Fruit fly (Drosophila melanogaster): Measurements from ENCODE around the gene mRpL13.

mRpL13 gene

DNA sequence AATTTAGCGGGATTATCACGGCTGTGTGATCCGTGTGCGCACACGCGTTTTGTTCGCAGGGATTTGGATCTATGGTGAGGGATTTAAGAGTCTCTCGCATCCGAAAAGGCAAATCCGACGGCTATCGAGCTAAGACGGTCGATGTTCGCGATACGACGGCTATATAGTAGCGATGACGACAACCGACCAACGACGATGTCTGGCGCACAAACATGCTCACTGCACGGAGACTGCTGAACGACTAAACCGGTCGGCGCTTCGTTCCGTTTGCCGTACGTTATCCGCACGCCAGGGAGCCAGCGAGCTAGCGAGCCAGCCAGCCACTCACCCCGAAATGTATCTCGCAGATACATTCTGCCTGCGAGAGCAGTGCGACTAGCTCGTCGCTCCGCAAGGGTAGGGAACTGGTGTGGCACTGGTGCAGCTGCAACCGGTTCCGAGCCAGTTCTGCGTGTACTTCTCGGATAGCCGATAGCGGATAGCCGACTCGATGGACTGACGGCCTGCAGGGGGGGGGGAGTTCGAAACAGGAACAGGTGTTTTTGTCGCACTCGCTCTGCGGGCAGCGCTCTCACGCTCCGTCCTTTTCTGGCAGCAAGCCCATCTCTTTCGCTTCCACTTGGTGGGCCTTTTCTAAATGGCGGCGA, 22.1 kb upstream of the mRpL13 start, which contains the start of gene tup:
Gene tup (minus strand): TSS at position 248 of the 647 bp plus-strand sequence.
- TF ChIP-seq Abd-B (GFP tag; optimal IDR thresholded peaks at IDR 0.05) (no peak), tai (GFP tag; optimal IDR thresholded peaks at IDR 0.05) (no peak), GATAd (GFP tag; optimal IDR thresholded peaks at IDR 0.05) (no peak), fru (GFP tag; optimal IDR thresholded peaks at IDR 0.05) (no peak), ey (GFP tag; optimal IDR thresholded peaks at IDR 0.05) (no peak), sage (GFP tag; optimal IDR thresholded peaks at IDR 0.05) (no peak), CrebA (GFP tag; optimal IDR thresholded peaks at IDR 0.05; ENCODE audit: borderline replicate concordance) (no peak), Vsx2 (GFP tag; optimal IDR thresholded peaks at IDR 0.05; ENCODE audit: partially characterized antibody) (peak; percentile 91), pan (optimal IDR thresholded peaks at IDR 0.05) (no peak), Myc (optimal IDR thresholded peaks at IDR 0.05) (no peak), Mio (GFP tag; optimal IDR thresholded peaks at IDR 0.05) (no peak), br (GFP tag; optimal IDR thresholded peaks at IDR 0.05) (peak; percentile 9), brk (GFP tag; optimal IDR thresholded peaks at IDR 0.05) (no peak), sv (GFP tag; optimal IDR thresholded peaks at IDR 0.05) (no peak), rgr (GFP tag; optimal IDR thresholded peaks at IDR 0.05) (peak; percentile 24), jim (GFP tag; optimal IDR thresholded peaks at IDR 0.05) (no peak), lola (GFP tag; optimal IDR thresholded peaks at IDR 0.05) (no peak), Sp1 (GFP tag; optimal IDR thresholded peaks at IDR 0.05) (peak; percentile 7), Jra (GFP tag; optimal IDR thresholded peaks at IDR 0.05) (no peak), Dif (GFP tag; optimal IDR thresholded peaks at IDR 0.05; ENCODE audit: partially characterized antibody) (peak; percentile 94), psq (GFP tag; optimal IDR thresholded peaks at IDR 0.05) (peak; percentile 12), Hr78 (GFP tag; optimal IDR thresholded peaks at IDR 0.05) (no peak), CG9705 (GFP tag; optimal IDR thresholded peaks at IDR 0.05) (no peak), HLH106 (tag; optimal IDR thresholded peaks at IDR 0.05) (no peak), N (GFP tag; optimal IDR thresholded peaks at IDR 0.05) (no peak), Dfd (GFP tag; optimal IDR thresholded peaks at IDR 0.05) (no peak), Hnf4 (GFP tag; optimal IDR thresholded peaks at IDR 0.05) (no peak), foxo (GFP tag; optimal IDR thresholded peaks at IDR 0.05) (peak in 1 of 2 experiments; percentile 2), dsf (GFP tag; optimal IDR thresholded peaks at IDR 0.05; ENCODE audit: borderline replicate concordance) (no peak), woc (GFP tag; optimal IDR thresholded peaks at IDR 0.05) (no peak), h (GFP tag; optimal IDR thresholded peaks at IDR 0.05) (peak; percentile 41), Rel (GFP tag; optimal IDR thresholded peaks at IDR 0.05) (no peak), Rel (tag; optimal IDR thresholded peaks at IDR 0.05) (peak; percentile 21), dl (GFP tag; optimal IDR thresholded peaks at IDR 0.05; ENCODE audit: insufficient read depth in 1 of 2, partially characterized antibody in 2 of 2) (peak; percentile 10 to 73), CG32264 (GFP tag; optimal IDR thresholded peaks at IDR 0.05) (no peak), dmrt93B (GFP tag; optimal IDR thresholded peaks at IDR 0.05) (no peak), OdsH (GFP tag; optimal IDR thresholded peaks at IDR 0.05) (no peak), Hr83 (GFP tag; optimal IDR thresholded peaks at IDR 0.05; ENCODE audit: poor library complexity, severe bottlenecking) (peak; percentile 21), usp (GFP tag; optimal IDR thresholded peaks at IDR 0.05) (no peak)

dm6 chr2L:18878439-18878838, 19.4 kb upstream of the mRpL13 start:
- no peak for TF ChIP-seq dsf (GFP tag; optimal IDR thresholded peaks at IDR 0.05; ENCODE audit: borderline replicate concordance)
- no peak for TF ChIP-seq rgr (GFP tag; optimal IDR thresholded peaks at IDR 0.05)
- TF ChIP-seq h (GFP tag; optimal IDR thresholded peaks at IDR 0.05): no peak
- TF ChIP-seq Dif (GFP tag; optimal IDR thresholded peaks at IDR 0.05; ENCODE audit: partially characterized antibody): no peak
- no peak for TF ChIP-seq N (GFP tag; optimal IDR thresholded peaks at IDR 0.05)
- no peak for TF ChIP-seq pan (optimal IDR thresholded peaks at IDR 0.05)
- no peak for TF ChIP-seq Rel (GFP tag; optimal IDR thresholded peaks at IDR 0.05)
- no peak for TF ChIP-seq Rel (tag; optimal IDR thresholded peaks at IDR 0.05)
- no peak for TF ChIP-seq Jra (GFP tag; optimal IDR thresholded peaks at IDR 0.05)
- no peak for TF ChIP-seq Vsx2 (GFP tag; optimal IDR thresholded peaks at IDR 0.05; ENCODE audit: partially characterized antibody)
- TF ChIP-seq Hr83 (GFP tag; optimal IDR thresholded peaks at IDR 0.05; ENCODE audit: poor library complexity, severe bottlenecking): no peak
- no peak for TF ChIP-seq GATAd (GFP tag; optimal IDR thresholded peaks at IDR 0.05)
- no peak for TF ChIP-seq jim (GFP tag; optimal IDR thresholded peaks at IDR 0.05)
